Fruit fly (Drosophila melanogaster) whole organism, prepupa: Measurements from ENCODE around the gene CG12971.

ENCODE experiments used
- Blimp-1 ChIP-seq: fragments of 200-800 bp; sonication (Bioruptor generic); optimal IDR thresholded peaks from 3 replicates; lab custom pipeline; 2017; ENCODE audit warnings: missing biosample characterization, missing genetic modification characterization, mild to moderate bottlenecking, moderate library complexity, missing genetic modification reagents
- CG10631 ChIP-seq: fragments of 200-800 bp; sonication (Bioruptor generic); optimal IDR thresholded peaks from 2 replicates; lab custom pipeline; 2016; ENCODE audit warnings: missing biosample characterization, missing genetic modification characterization
- CG10669 ChIP-seq: fragments of 200-800 bp; sonication (Bioruptor generic); optimal IDR thresholded peaks from 3 replicates; lab custom pipeline; 2018; ENCODE audit warnings: missing biosample characterization, mild to moderate bottlenecking, missing genetic modification characterization, moderate library complexity
- CG11294 ChIP-seq: fragments of 200-800 bp; sonication (Bioruptor generic); IDR thresholded peaks from 2 replicates; pipeline ENCODE4 v1.3.6; 2022; ENCODE audit warnings: missing biosample characterization, missing genetic modification characterization
- CG11902 ChIP-seq: fragments of 200-800 bp; sonication (Bioruptor generic); optimal IDR thresholded peaks from 3 replicates; lab custom pipeline; 2016; ENCODE audit warnings: missing biosample characterization, missing genetic modification characterization
- CG1621 ChIP-seq: fragments of 200-800 bp; sonication (Bioruptor generic); optimal IDR thresholded peaks from 3 replicates; lab custom pipeline; 2018; ENCODE audit warnings: missing biosample characterization, mild to moderate bottlenecking, missing genetic modification characterization
- CG16779 ChIP-seq: fragments of 200-800 bp; sonication (Bioruptor generic); optimal IDR thresholded peaks from 3 replicates; lab custom pipeline; 2017; ENCODE audit warnings: missing biosample characterization, mild to moderate bottlenecking, missing genetic modification characterization
- CG31627 ChIP-seq: fragments of 200-800 bp; sonication (Bioruptor generic); optimal IDR thresholded peaks from 3 replicates; lab custom pipeline; 2016; ENCODE audit warnings: missing biosample characterization, missing genetic modification characterization
- CG32006 ChIP-seq: fragments of 200-800 bp; sonication (Bioruptor generic); optimal IDR thresholded peaks from 3 replicates; lab custom pipeline; 2017; ENCODE audit warnings: missing biosample characterization, mild to moderate bottlenecking, missing genetic modification characterization
- CG34406 ChIP-seq: fragments of 200-800 bp; sonication (Bioruptor generic); optimal IDR thresholded peaks from 3 replicates; lab custom pipeline; 2016; ENCODE audit warnings: missing biosample characterization, missing genetic modification characterization
- CG3919 ChIP-seq: fragments of 200-800 bp; sonication (Bioruptor generic); optimal IDR thresholded peaks from 3 replicates; lab custom pipeline; 2016; ENCODE audit warnings: missing biosample characterization, missing genetic modification characterization
- CG4318 ChIP-seq: fragments of 200-800 bp; sonication (Bioruptor generic); optimal IDR thresholded peaks from 3 replicates; lab custom pipeline; 2017; ENCODE audit warnings: missing biosample characterization, mild to moderate bottlenecking, missing genetic modification characterization
- CG6163 ChIP-seq: fragments of 200-800 bp; sonication (Bioruptor generic); IDR thresholded peaks from 3 replicates; pipeline ENCODE4 v1.3.6; 2022; ENCODE audit warnings: missing biosample characterization, missing genetic modification characterization
- CG6792 ChIP-seq: fragments of 200-800 bp; sonication (Bioruptor generic); optimal IDR thresholded peaks from 3 replicates; lab custom pipeline; 2016; ENCODE audit warnings: missing biosample characterization, missing genetic modification characterization
- CG6808 ChIP-seq: fragments of 200-800 bp; sonication (Bioruptor generic); optimal IDR thresholded peaks from 3 replicates; lab custom pipeline; 2017; ENCODE audit warnings: missing biosample characterization, missing genetic modification characterization, mild to moderate bottlenecking, moderate library complexity, missing genetic modification reagents
- CG7368 ChIP-seq: fragments of 200-800 bp; sonication (Bioruptor generic); optimal IDR thresholded peaks from 3 replicates; lab custom pipeline; 2016; ENCODE audit warnings: missing biosample characterization, missing genetic modification characterization
- CG8119 ChIP-seq: fragments of 200-800 bp; sonication (Bioruptor generic); IDR thresholded peaks from 3 replicates; pipeline ENCODE4 v1.3.6; 2022; ENCODE audit warnings: missing biosample characterization, missing genetic modification characterization
- CG8319 ChIP-seq: fragments of 200-800 bp; sonication (Bioruptor generic); optimal IDR thresholded peaks from 3 replicates; lab custom pipeline; 2016; ENCODE audit warnings: missing biosample characterization, missing genetic modification characterization
- CG8632 ChIP-seq: fragments of 200-800 bp; sonication (Bioruptor generic); optimal IDR thresholded peaks from 3 replicates; lab custom pipeline; 2016; ENCODE audit warnings: missing biosample characterization, missing genetic modification characterization
- CG9139 ChIP-seq: fragments of 200-800 bp; sonication (Bioruptor generic); optimal IDR thresholded peaks from 3 replicates; lab custom pipeline; 2017; ENCODE audit warnings: missing biosample characterization, mild to moderate bottlenecking, missing genetic modification characterization
- Eip78C ChIP-seq: fragments of 200-800 bp; sonication (Bioruptor generic); peaks from one replicate; lab custom pipeline; 2016; ENCODE audit warnings: missing biosample characterization, missing genetic modification characterization
- Eip93F ChIP-seq: fragments of 200-800 bp; sonication (Bioruptor generic); optimal IDR thresholded peaks from 2 replicates; lab custom pipeline; 2016; ENCODE audit warnings: missing biosample characterization, mild to moderate bottlenecking, missing genetic modification characterization
- Ets21C ChIP-seq: fragments of 200-800 bp; sonication (Bioruptor generic); optimal IDR thresholded peaks from 3 replicates; lab custom pipeline; 2016; ENCODE audit warnings: missing biosample characterization, missing genetic modification characterization
- Ets96B ChIP-seq: fragments of 200-800 bp; optimal IDR thresholded peaks from 2 replicates; lab custom pipeline; 2019; ENCODE audit warnings: missing biosample characterization, mild to moderate bottlenecking, missing genetic modification characterization, moderate library complexity
- Hr38 ChIP-seq: sonication (Bioruptor generic); optimal IDR thresholded peaks from 2 replicates; lab custom pipeline; 2016; ENCODE audit warnings: missing biosample characterization, missing genetic modification characterization
- Hr39 ChIP-seq: fragments of 200-800 bp; sonication (Bioruptor generic); optimal IDR thresholded peaks from 2 replicates; lab custom pipeline; 2016; ENCODE audit warnings: missing biosample characterization, missing genetic modification characterization
- Lpt ChIP-seq: fragments of 200-800 bp; sonication (Bioruptor generic); optimal IDR thresholded peaks from 3 replicates; lab custom pipeline; 2016; ENCODE audit warnings: missing biosample characterization, missing genetic modification characterization
- Met ChIP-seq: fragments of 200-800 bp; sonication (Bioruptor generic); optimal IDR thresholded peaks from 3 replicates; lab custom pipeline; 2016; ENCODE audit warnings: missing biosample characterization, missing genetic modification characterization
- Sox102F ChIP-seq: fragments of 200-800 bp; sonication (Bioruptor generic); optimal IDR thresholded peaks from 2 replicates; lab custom pipeline; 2016; ENCODE audit warnings: missing biosample characterization, mild to moderate bottlenecking, missing genetic modification characterization
- Sox14 ChIP-seq: fragments of 200-800 bp; sonication (Bioruptor generic); optimal IDR thresholded peaks from 3 replicates; lab custom pipeline; 2016; ENCODE audit warnings: missing biosample characterization, missing genetic modification characterization
- Sox15 ChIP-seq: fragments of 200-800 bp; sonication (Bioruptor generic); optimal IDR thresholded peaks from 3 replicates; lab custom pipeline; 2016; ENCODE audit warnings: missing biosample characterization, missing genetic modification characterization
- achi ChIP-seq: fragments of 200-800 bp; sonication (Bioruptor generic); optimal IDR thresholded peaks from 3 replicates; lab custom pipeline; 2016; ENCODE audit warnings: missing biosample characterization, missing genetic modification characterization
- acj6 ChIP-seq: fragments of 200-800 bp; sonication (Bioruptor generic); optimal IDR thresholded peaks from 3 replicates; lab custom pipeline; 2016; ENCODE audit warnings: missing biosample characterization, missing genetic modification characterization
- cyc ChIP-seq: fragments of 200-800 bp; sonication (Bioruptor generic); optimal IDR thresholded peaks from 3 replicates; lab custom pipeline; 2016; ENCODE audit warnings: missing biosample characterization, missing genetic modification characterization
- dac ChIP-seq: fragments of 200-800 bp; sonication (Bioruptor generic); optimal IDR thresholded peaks from 2 replicates; lab custom pipeline; 2017; ENCODE audit warnings: missing biosample characterization, mild to moderate bottlenecking, missing genetic modification characterization
- esn ChIP-seq: fragments of 200-800 bp; sonication (Bioruptor generic); optimal IDR thresholded peaks from 2 replicates; lab custom pipeline; 2016; ENCODE audit warnings: missing biosample characterization, mild to moderate bottlenecking, missing genetic modification characterization, moderate library complexity
- fd59A ChIP-seq: fragments of 200-800 bp; sonication (Bioruptor generic); optimal IDR thresholded peaks from 2 replicates; lab custom pipeline; 2017; ENCODE audit warnings: missing biosample characterization, mild to moderate bottlenecking, missing genetic modification characterization, missing genetic modification reagents
- fd85E ChIP-seq: fragments of 200-800 bp; sonication (Bioruptor generic); optimal IDR thresholded peaks from 3 replicates; lab custom pipeline; 2016; ENCODE audit warnings: missing biosample characterization, missing genetic modification characterization
- fkh ChIP-seq: fragments of 200-800 bp; sonication (Bioruptor generic); optimal IDR thresholded peaks from 3 replicates; lab custom pipeline; 2017; ENCODE audit warnings: missing biosample characterization, mild to moderate bottlenecking, missing genetic modification characterization, moderate library complexity
- net ChIP-seq: fragments of 200-800 bp; sonication (Bioruptor generic); optimal IDR thresholded peaks from 3 replicates; lab custom pipeline; 2016; ENCODE audit warnings: missing biosample characterization, missing genetic modification characterization
- pdm3 ChIP-seq: fragments of 200-800 bp; sonication (Bioruptor generic); optimal IDR thresholded peaks from 3 replicates; lab custom pipeline; 2016; ENCODE audit warnings: missing biosample characterization, missing genetic modification characterization
- salr ChIP-seq, 2 experiments: fragments of 200-800 bp; sonication (Bioruptor generic); optimal IDR thresholded peaks; 3 replicates each; lab custom pipeline; 2016 to 2018; ENCODE audit warnings: missing biosample characterization in 2 of 2, missing genetic modification characterization in 2 of 2, mild to moderate bottlenecking in 1 of 2
- spab ChIP-seq: fragments of 200-800 bp; sonication (Bioruptor generic); optimal IDR thresholded peaks from 2 replicates; lab custom pipeline; 2017; ENCODE audit warnings: missing biosample characterization, mild to moderate bottlenecking, missing genetic modification characterization, missing genetic modification reagents
- ss ChIP-seq, 2 experiments: fragments of 200-800 bp; sonication (Bioruptor generic); optimal IDR thresholded peaks; 2 replicates in 1 of 2; 3 replicates in 1 of 2; lab custom pipeline; 2017 to 2018; ENCODE audit warnings: mild to moderate bottlenecking in 2 of 2, missing biosample characterization in 2 of 2, missing genetic modification characterization in 2 of 2, moderate library complexity in 1 of 2
- topi ChIP-seq: fragments of 200-800 bp; sonication (Bioruptor generic); optimal IDR thresholded peaks from 3 replicates; lab custom pipeline; 2016; ENCODE audit warnings: missing biosample characterization, missing genetic modification characterization
- vri ChIP-seq: fragments of 200-800 bp; sonication (Bioruptor generic); optimal IDR thresholded peaks from 3 replicates; lab custom pipeline; 2016; ENCODE audit warnings: missing biosample characterization, mild to moderate bottlenecking, missing genetic modification characterization

Gene CG12971

DNA sequence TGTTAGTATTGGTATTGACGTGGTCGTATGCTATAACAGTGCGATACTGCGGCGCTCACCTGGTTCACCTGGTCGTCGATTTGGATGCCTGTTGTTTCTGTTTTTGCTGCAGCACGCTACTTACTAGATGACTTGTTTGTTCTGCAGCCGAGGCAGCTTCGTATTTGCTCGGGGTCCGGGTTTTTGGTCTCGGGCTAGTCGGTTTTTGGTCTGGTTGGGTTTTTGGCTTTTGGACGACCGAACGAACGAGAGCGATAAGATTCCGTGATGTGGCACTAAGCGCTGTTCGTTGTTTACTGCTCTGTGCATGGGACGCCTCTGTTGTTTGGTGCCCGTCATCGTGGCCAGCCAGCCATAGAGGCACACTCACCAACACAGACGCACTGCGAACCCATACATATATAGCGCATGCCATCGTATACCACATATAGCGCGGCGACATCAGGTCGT lies 7.3 kb downstream of the CG12971 start, which contains the start of gene ebd2 (continued):
- TF ChIP-seq CG7368 (GFP tag; lab: Kevin White, UChicago) (peak; percentile 12), CG4318 (GFP tag; lab: Kevin White, UChicago) (no peak), net (GFP tag; lab: Kevin White, UChicago) (no peak), dac (GFP tag; lab: Kevin White, UChicago) (no peak), Sox15 (GFP tag; lab: Kevin White, UChicago) (no peak), CG6808 (GFP tag; lab: Kevin White, UChicago) (no peak), Lpt (GFP tag; lab: Kevin White, UChicago) (no peak), Hr39 (no peak), Ets21C (GFP tag; lab: Kevin White, UChicago) (no peak), CG3919 (GFP tag; lab: Kevin White, UChicago) (peak; percentile 27), CG6792 (GFP tag; lab: Kevin White, UChicago) (no peak), CG8319 (GFP tag; lab: Kevin White, UChicago) (no peak), topi (no peak)
- TF ChIP-seq, all 60 proteins: peak for 12

dm6 chr3L:21347197-21347831 lies 9.0 kb downstream of the CG12971 start:
- TF ChIP-seq net (GFP tag; lab: Kevin White, UChicago) = peak; percentile 61
- TF ChIP-seq esn (GFP tag; lab: Kevin White, UChicago) = peak; percentile 69
- peak; percentile 52; the same call in 2 of the 3 replicates for TF ChIP-seq CG6163 (GFP tag; lab: Robert Waterston, UW)
- peak; percentile 58 for TF ChIP-seq CG8632
- peak; percentile 69 for TF ChIP-seq CG10669 (GFP tag; lab: Kevin White, UChicago)
- TF ChIP-seq CG31627 = peak; percentile 67
- TF ChIP-seq CG6792 (GFP tag; lab: Kevin White, UChicago) = peak; percentile 46
- TF ChIP-seq Ets96B = peak; percentile 40
- no peak for TF ChIP-seq fd85E (GFP tag; lab: Kevin White, UChicago)
- TF ChIP-seq CG32006 (GFP tag; lab: Kevin White, UChicago) = peak; percentile 86
- peak; percentile 5 for TF ChIP-seq Ets21C (GFP tag; lab: Kevin White, UChicago)
- TF ChIP-seq CG34406 (GFP tag; lab: Kevin White, UChicago) = peak; percentile 44
- TF ChIP-seq CG1621 (tag; lab: Kevin White, UChicago) = peak; percentile 32
- peak; percentile 45 for TF ChIP-seq CG7368 (GFP tag; lab: Kevin White, UChicago)
- peak; percentile 25 for TF ChIP-seq vri (GFP tag; lab: Kevin White, UChicago)
- TF ChIP-seq topi = peak; percentile 64
- peak; percentile 75 for TF ChIP-seq CG10631 (GFP tag; lab: Kevin White, UChicago)
- TF ChIP-seq CG4318 (GFP tag; lab: Kevin White, UChicago) = peak; percentile 74
- TF ChIP-seq pdm3 (GFP tag; lab: Kevin White, UChicago) = peak; percentile 67
- peak; percentile 28 for TF ChIP-seq Sox15 (GFP tag; lab: Kevin White, UChicago)
- TF ChIP-seq CG11294 (GFP tag; lab: Robert Waterston, UW) = peak; percentile 43; the same call in 1 of the 2 replicates
- peak; percentile 65 for TF ChIP-seq fd59A (GFP tag; lab: Kevin White, UChicago)
- peak; percentile 57 for TF ChIP-seq dac (GFP tag; lab: Kevin White, UChicago)
- peak; percentile 69 for TF ChIP-seq CG3919 (GFP tag; lab: Kevin White, UChicago)
- TF ChIP-seq Sox14 (GFP tag; lab: Kevin White, UChicago) = peak; percentile 62
- peak; percentile 55 for TF ChIP-seq cyc
- TF ChIP-seq Hr38 (GFP tag; lab: Kevin White, UChicago) = no peak
- TF ChIP-seq ss (GFP tag; optimal IDR thresholded peaks at IDR 0.05; lab: Kevin White, UChicago) = no peak
- TF ChIP-seq Hr39 = peak; percentile 67
- TF ChIP-seq CG8119 (GFP tag; lab: Robert Waterston, UW) = peak; percentile 49; the same call in 2 of the 3 replicates
- TF ChIP-seq spab = peak; percentile 59
- peak; percentile 53 for TF ChIP-seq achi (GFP tag; lab: Kevin White, UChicago)
- TF ChIP-seq CG16779 (tag; lab: Kevin White, UChicago) = no peak
- no peak for TF ChIP-seq fkh (GFP tag; lab: Kevin White, UChicago)
- TF ChIP-seq Blimp-1 = no peak
- peak; percentile 48 for TF ChIP-seq Sox102F (GFP tag; lab: Kevin White, UChicago)
- no peak for TF ChIP-seq CG9139 (GFP tag; lab: Kevin White, UChicago)
- TF ChIP-seq Eip93F (GFP tag; lab: Kevin White, UChicago) = no peak
- TF ChIP-seq Lpt (GFP tag; lab: Kevin White, UChicago) = peak; percentile 39
- peak; percentile 36 for TF ChIP-seq CG11902
- peak; percentile 92 for TF ChIP-seq Eip78C (GFP tag; lab: Kevin White, UChicago)
- TF ChIP-seq acj6 (GFP tag; lab: Kevin White, UChicago) = peak; percentile 75
- peak; percentile 61 for TF ChIP-seq Met (GFP tag; lab: Kevin White, UChicago)
- peak; percentile 49 to 83 for TF ChIP-seq salr (GFP tag; optimal IDR thresholded peaks at IDR 0.05; lab: Kevin White, UChicago)
